Worm (Caenorhabditis elegans) whole organism, L3 larva: Measurements from ENCODE around the gene Y40B10B.1.

Experiments
- R02D3.7 ChIP-seq: fragments of 150-350 bp; optimal IDR thresholded peaks from 2 replicates; lab custom pipeline; 2014; ENCODE audit warnings: missing biosample characterization, missing genetic modification characterization
- aly-2 ChIP-seq: fragments of 150-350 bp; optimal IDR thresholded peaks from 2 replicates; lab custom pipeline; 2014; ENCODE audit warnings: missing biosample characterization, missing genetic modification characterization
- ama-1 ChIP-seq: fragments of 150-350 bp; optimal IDR thresholded peaks from 2 replicates; lab custom pipeline; 2018
- ceh-16 ChIP-seq: sonication (generic microtip); optimal IDR thresholded peaks from 2 replicates; lab custom pipeline; 2017; ENCODE audit warnings: missing biosample characterization, missing genetic modification characterization
- ceh-82 ChIP-seq: fragments of 150-350 bp; optimal IDR thresholded peaks from 2 replicates; lab custom pipeline; 2014; ENCODE audit warnings: missing biosample characterization, missing genetic modification characterization
- ceh-9 ChIP-seq: sonication (generic microtip); optimal IDR thresholded peaks from 2 replicates; lab custom pipeline; 2018; ENCODE audit warnings: missing biosample characterization, missing genetic modification characterization
- daf-12 ChIP-seq: fragments of 150-350 bp; optimal IDR thresholded peaks from 2 replicates; lab custom pipeline; 2014; ENCODE audit warnings: missing biosample characterization, missing genetic modification reagents, missing genetic modification characterization
- egl-5 ChIP-seq: fragments of 150-350 bp; optimal IDR thresholded peaks from 2 replicates; lab custom pipeline; 2017; ENCODE audit warnings: missing biosample characterization, missing genetic modification reagents, missing genetic modification characterization, inconsistent platforms
- elt-1 ChIP-seq: fragments of 150-350 bp; optimal IDR thresholded peaks from 2 replicates; lab custom pipeline; 2014; ENCODE audit warnings: missing biosample characterization, missing genetic modification characterization
- elt-2 ChIP-seq: sonication (generic microtip); optimal IDR thresholded peaks from 2 replicates; lab custom pipeline; 2016; ENCODE audit warnings: missing genetic modification reagents, mild to moderate bottlenecking, missing genetic modification characterization, missing compliant biosample characterization
- elt-3 ChIP-seq, 3 experiments: fragments of 150-350 bp in 1 of 3; sonication (generic microtip) in 2 of 3; optimal IDR thresholded peaks; 2 replicates in 2 of 3; 4 replicates in 1 of 3; lab custom pipeline; 2014 to 2017; ENCODE audit warnings: missing biosample characterization in 3 of 3, missing genetic modification characterization in 3 of 3
- eor-1 ChIP-seq, 2 experiments: fragments of 150-350 bp; optimal IDR thresholded peaks; 2 replicates each; lab custom pipeline; 2014 to 2018; ENCODE audit warnings: missing biosample characterization in 2 of 2, missing genetic modification characterization in 2 of 2
- fkh-10 ChIP-seq: sonication (generic microtip); optimal IDR thresholded peaks from 2 replicates; lab custom pipeline; 2017; ENCODE audit warnings: missing biosample characterization, missing genetic modification reagents, missing genetic modification characterization
- fos-1 ChIP-seq: fragments of 150-350 bp; optimal IDR thresholded peaks from 2 replicates; lab custom pipeline; 2014; ENCODE audit warnings: missing biosample characterization, missing genetic modification characterization
- hmg-11 ChIP-seq: sonication (generic microtip); optimal IDR thresholded peaks from 2 replicates; lab custom pipeline; 2016; ENCODE audit warnings: missing genetic modification characterization, missing compliant biosample characterization
- jun-1 ChIP-seq: fragments of 150-350 bp; optimal IDR thresholded peaks from 2 replicates; lab custom pipeline; 2014; ENCODE audit warnings: missing biosample characterization, missing genetic modification reagents, missing genetic modification characterization
- lsy-12 ChIP-seq: sonication (generic microtip); optimal IDR thresholded peaks from 2 replicates; lab custom pipeline; 2016; ENCODE audit warnings: mild to moderate bottlenecking, missing genetic modification characterization, missing compliant biosample characterization
- mdl-1 ChIP-seq: fragments of 150-350 bp; optimal IDR thresholded peaks from 2 replicates; lab custom pipeline; 2014; ENCODE audit warnings: missing biosample characterization, missing genetic modification characterization
- nhr-11 ChIP-seq: fragments of 150-350 bp; optimal IDR thresholded peaks from 2 replicates; lab custom pipeline; 2014; ENCODE audit warnings: missing biosample characterization, missing genetic modification characterization
- nhr-12 ChIP-seq: fragments of 150-350 bp; optimal IDR thresholded peaks from 2 replicates; lab custom pipeline; 2014; ENCODE audit warnings: missing biosample characterization, missing genetic modification characterization
- nhr-237 ChIP-seq: fragments of 150-350 bp; optimal IDR thresholded peaks from 2 replicates; lab custom pipeline; 2014; ENCODE audit warnings: missing biosample characterization, missing genetic modification characterization
- nhr-25 ChIP-seq: sonication (generic microtip); optimal IDR thresholded peaks from 2 replicates; lab custom pipeline; 2017; ENCODE audit warnings: missing biosample characterization, missing genetic modification characterization
- nhr-28 ChIP-seq: fragments of 150-350 bp; optimal IDR thresholded peaks from 2 replicates; lab custom pipeline; 2014; ENCODE audit warnings: missing biosample characterization, missing genetic modification characterization
- nhr-43 ChIP-seq: sonication (generic microtip); optimal IDR thresholded peaks from 2 replicates; lab custom pipeline; 2016; ENCODE audit warnings: mild to moderate bottlenecking, missing genetic modification characterization, missing compliant biosample characterization; ENCODE audit not compliant: poor library complexity, severe bottlenecking
- nhr-67 ChIP-seq: fragments of 150-350 bp; optimal IDR thresholded peaks from 2 replicates; lab custom pipeline; 2014; ENCODE audit warnings: missing biosample characterization, missing genetic modification characterization
- nhr-76 ChIP-seq: fragments of 150-350 bp; sonication (generic microtip); optimal IDR thresholded peaks from 5 replicates; lab custom pipeline; 2014; ENCODE audit warnings: missing biosample characterization, missing genetic modification characterization
- pha-4 ChIP-seq: fragments of 150-350 bp; optimal IDR thresholded peaks from 2 replicates; lab custom pipeline; 2014; ENCODE audit warnings: missing biosample characterization, missing genetic modification reagents, missing genetic modification characterization
- pqm-1 ChIP-seq: fragments of 150-350 bp; optimal IDR thresholded peaks from 2 replicates; lab custom pipeline; 2017; ENCODE audit warnings: missing biosample characterization, missing genetic modification characterization, inconsistent platforms
- sea-2 ChIP-seq: fragments of 150-350 bp; sonication (generic microtip); optimal IDR thresholded peaks from 4 replicates; lab custom pipeline; 2014; ENCODE audit warnings: missing biosample characterization, missing genetic modification reagents, missing genetic modification characterization
- skn-1 ChIP-seq: fragments of 150-350 bp; optimal IDR thresholded peaks from 2 replicates; lab custom pipeline; 2014; ENCODE audit warnings: missing biosample characterization, missing genetic modification characterization
- snpc-4 ChIP-seq: fragments of 150-350 bp; optimal IDR thresholded peaks from 2 replicates; lab custom pipeline; 2014; ENCODE audit warnings: missing biosample characterization, missing genetic modification characterization
- unc-39 ChIP-seq: sonication (generic microtip); optimal IDR thresholded peaks from 4 replicates; lab custom pipeline; 2017; ENCODE audit warnings: missing biosample characterization, missing genetic modification characterization
- ztf-11 ChIP-seq: fragments of 150-350 bp; optimal IDR thresholded peaks from 2 replicates; lab custom pipeline; 2014; ENCODE audit warnings: missing biosample characterization, missing genetic modification characterization
- ztf-4 ChIP-seq: fragments of 150-350 bp; optimal IDR thresholded peaks from 2 replicates; lab custom pipeline; 2014; ENCODE audit warnings: missing biosample characterization, missing genetic modification characterization

Y40B10B.1 gene

ce11 chrV:1999531-2000094 is 38.3 kb upstream of the Y40B10B.1 start, which contains the start of gene alh-5:
Gene alh-5, minus strand, starts transcription at chrV:1999581.
- peak; percentile 56 for TF ChIP-seq pqm-1 (tag; lab: Kevin White, UChicago)
- peak; percentile 86 for TF ChIP-seq pha-4 (tag; lab: Kevin White, UChicago)
- no peak for TF ChIP-seq sea-2 (GFP tag; lab: Kevin White, UChicago)
- peak; percentile 2 for TF ChIP-seq jun-1 (tag; lab: Kevin White, UChicago)
- no peak for TF ChIP-seq ceh-16 (tag; lab: Kevin White, UChicago)
- TF ChIP-seq elt-2 (tag; lab: Kevin White, UChicago), result peak; percentile 48

- TF ChIP-seq nhr-237 (tag; lab: Kevin White, UChicago) (no peak), ztf-4 (no peak), elt-3 (tag; optimal IDR thresholded peaks at IDR 0.05; lab: Kevin White, UChicago) (no peak), ztf-11 (tag; lab: Kevin White, UChicago) (no peak), daf-12 (tag; lab: Kevin White, UChicago) (no peak), aly-2 (tag; lab: Kevin White, UChicago) (no peak), eor-1 (tag; optimal IDR thresholded peaks at IDR 0.05; lab: Kevin White, UChicago) (no peak), snpc-4 (tag; lab: Kevin White, UChicago) (no peak), nhr-67 (tag; lab: Kevin White, UChicago) (no peak), nhr-76 (tag; lab: Kevin White, UChicago) (no peak), elt-2 (tag; lab: Kevin White, UChicago) (peak; percentile 45), nhr-25 (tag; lab: Kevin White, UChicago) (no peak), pha-4 (tag; lab: Kevin White, UChicago) (peak; percentile 7), nhr-11 (tag; lab: Kevin White, UChicago) (no peak)
- TF ChIP-seq, all 47 proteins: peak for 2
Measured at ce11 chrV:1998358-1998757, 37.0 kb upstream of the Y40B10B.1 start.

DNA sequence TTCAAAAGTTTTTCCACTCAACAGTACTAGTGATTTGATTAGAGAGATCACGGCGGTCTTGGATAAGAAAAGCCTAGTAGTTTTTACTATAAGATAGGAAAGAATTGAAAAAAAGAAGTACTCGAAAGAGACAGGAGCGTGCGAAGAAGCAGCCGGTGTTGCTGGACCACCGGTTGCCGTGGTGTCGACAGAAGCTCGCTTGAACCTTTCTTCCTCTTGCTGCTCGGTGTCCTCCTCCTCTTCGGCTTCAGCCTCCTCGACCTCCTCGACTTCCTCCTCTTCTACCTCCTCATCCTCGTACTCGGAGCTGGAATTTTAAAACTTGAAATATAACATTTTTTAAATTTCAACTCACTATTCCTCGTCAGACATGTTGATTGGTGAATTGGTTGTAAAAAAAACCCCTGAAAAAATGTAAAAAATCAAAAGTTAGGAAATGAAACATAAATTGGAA is 31.2 kb upstream of the Y40B10B.1 start, which contains the start of gene tnt-4:
Gene tnt-4 (minus strand): TSS at position 404 of the 454 bp plus-strand sequence.
- TF ChIP-seq nhr-12 (tag; lab: Kevin White, UChicago) (no peak), fkh-10 (GFP tag; lab: Kevin White, UChicago) (no peak), ceh-82 (no peak), egl-5 (tag; lab: Kevin White, UChicago) (no peak), elt-1 (no peak), daf-12 (tag; lab: Kevin White, UChicago) (no peak), unc-39 (tag; lab: Kevin White, UChicago) (no peak), skn-1 (tag; lab: Kevin White, UChicago) (no peak), fos-1 (tag; lab: Kevin White, UChicago) (no peak), mdl-1 (tag; lab: Kevin White, UChicago) (no peak), pha-4 (tag; lab: Kevin White, UChicago) (no peak), nhr-11 (tag; lab: Kevin White, UChicago) (no peak), ztf-11 (tag; lab: Kevin White, UChicago) (no peak), eor-1 (tag; optimal IDR thresholded peaks at IDR 0.05; lab: Kevin White, UChicago) (no peak), ceh-9 (no peak), ama-1 (lab: Kevin White, UChicago) (no peak)

DNA sequence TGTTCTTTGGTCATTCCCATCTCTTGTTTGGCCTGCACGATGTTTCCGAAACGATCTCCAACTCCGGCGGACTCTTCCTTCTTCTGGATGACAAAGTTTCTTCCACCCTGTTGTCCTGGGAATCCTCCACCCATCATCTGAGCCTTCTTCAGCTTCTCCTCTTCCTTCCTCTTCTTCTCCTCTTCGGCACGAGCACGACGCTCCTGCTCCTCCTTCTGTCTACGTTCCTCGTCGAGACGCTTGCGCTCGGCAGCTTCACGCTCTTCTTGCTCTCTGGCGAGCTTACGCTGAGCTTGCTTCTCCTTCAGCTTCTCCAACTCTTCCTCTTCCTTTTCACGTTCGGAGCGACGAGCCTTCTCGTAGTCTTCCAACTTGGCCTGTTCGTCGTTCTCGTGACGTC is 30.0 kb upstream of the Y40B10B.1 start:
- no peak for TF ChIP-seq elt-1

ce11 chrV:1989220-1989619 is 27.9 kb upstream of the Y40B10B.1 start:
- peak; percentile 28 for TF ChIP-seq pqm-1 (tag; lab: Kevin White, UChicago)
- TF ChIP-seq eor-1 (tag; optimal IDR thresholded peaks at IDR 0.05; lab: Kevin White, UChicago), result no peak
- no peak for TF ChIP-seq ztf-11 (tag; lab: Kevin White, UChicago)
- no peak for TF ChIP-seq R02D3.7 (tag; lab: Kevin White, UChicago)
- no peak for TF ChIP-seq nhr-11 (tag; lab: Kevin White, UChicago)
- TF ChIP-seq ceh-9, result no peak
- TF ChIP-seq hmg-11, result no peak
- no peak for TF ChIP-seq nhr-12 (tag; lab: Kevin White, UChicago)
- no peak for TF ChIP-seq nhr-43 (tag; lab: Kevin White, UChicago)
- no peak for TF ChIP-seq sea-2 (GFP tag; lab: Kevin White, UChicago)
- no peak for TF ChIP-seq nhr-25 (tag; lab: Kevin White, UChicago)
- no peak for TF ChIP-seq aly-2 (tag; lab: Kevin White, UChicago)
- TF ChIP-seq elt-2 (tag; lab: Kevin White, UChicago), result peak; percentile 69
- no peak for TF ChIP-seq jun-1 (tag; lab: Kevin White, UChicago)
- TF ChIP-seq lsy-12 (tag; lab: Kevin White, UChicago), result no peak
- TF ChIP-seq nhr-28 (tag; lab: Kevin White, UChicago), result no peak
